Worm (Caenorhabditis elegans): Measurements from ENCODE around the gene sra-14.

ce11 chrII:12896666-12897065 is 11.6 kb downstream of the sra-14 start:
- TF ChIP-seq unc-39 (tag; optimal IDR thresholded peaks at IDR 0.05) (no peak), nhr-12 (tag; optimal IDR thresholded peaks at IDR 0.05) (no peak), unc-62 (GFP tag; optimal IDR thresholded peaks at IDR 0.05) (no peak), nhr-237 (tag; optimal IDR thresholded peaks at IDR 0.05) (no peak), egl-27 (tag; optimal IDR thresholded peaks at IDR 0.05) (no peak)
